Fruit fly (Drosophila melanogaster): Measurements from ENCODE around the gene Scp2.

The Scp2 gene

dm6 chr3R:16530424-16530823 is 53.0 kb downstream of the Scp2 start:
- TF ChIP-seq Sin3A (optimal IDR thresholded peaks at IDR 0.05) (no peak), insv (optimal IDR thresholded peaks at IDR 0.05) (no peak), ttk (optimal IDR thresholded peaks at IDR 0.05) (no peak), h (optimal IDR thresholded peaks at IDR 0.05) (no peak), Myc (optimal IDR thresholded peaks at IDR 0.05) (no peak), psq (optimal IDR thresholded peaks at IDR 0.05) (no peak)

- TF ChIP-seq Myc (optimal IDR thresholded peaks at IDR 0.05) (no peak), insv (optimal IDR thresholded peaks at IDR 0.05) (no peak), Sin3A (optimal IDR thresholded peaks at IDR 0.05) (no peak), psq (optimal IDR thresholded peaks at IDR 0.05) (no peak)
Observed at dm6 chr3R:16528429-16528828, 55.0 kb downstream of the Scp2 start.

dm6 chr3R:16526697-16527370 is 56.6 kb downstream of the Scp2 start:
- TF ChIP-seq insv (optimal IDR thresholded peaks at IDR 0.05) (no peak), psq (optimal IDR thresholded peaks at IDR 0.05) (no peak), ttk (optimal IDR thresholded peaks at IDR 0.05) (no peak), h (optimal IDR thresholded peaks at IDR 0.05) (no peak), Myc (optimal IDR thresholded peaks at IDR 0.05) (no peak), Sin3A (optimal IDR thresholded peaks at IDR 0.05) (no peak)

dm6 chr3R:16526256-16526655 is 57.2 kb downstream of the Scp2 start:
- TF ChIP-seq ttk (optimal IDR thresholded peaks at IDR 0.05) (no peak), insv (optimal IDR thresholded peaks at IDR 0.05) (no peak), psq (optimal IDR thresholded peaks at IDR 0.05) (no peak), Sin3A (optimal IDR thresholded peaks at IDR 0.05) (no peak), Myc (optimal IDR thresholded peaks at IDR 0.05) (no peak), h (optimal IDR thresholded peaks at IDR 0.05) (no peak)

dm6 chr3R:16525555-16525954 is 57.9 kb downstream of the Scp2 start:
- TF ChIP-seq Myc (optimal IDR thresholded peaks at IDR 0.05) (no peak), ttk (optimal IDR thresholded peaks at IDR 0.05) (no peak), Sin3A (optimal IDR thresholded peaks at IDR 0.05) (no peak), insv (optimal IDR thresholded peaks at IDR 0.05) (no peak), h (optimal IDR thresholded peaks at IDR 0.05) (no peak), psq (optimal IDR thresholded peaks at IDR 0.05) (no peak)

- TF ChIP-seq psq (optimal IDR thresholded peaks at IDR 0.05) (no peak), Sin3A (optimal IDR thresholded peaks at IDR 0.05) (no peak), ttk (optimal IDR thresholded peaks at IDR 0.05) (no peak), insv (optimal IDR thresholded peaks at IDR 0.05) (no peak), Myc (optimal IDR thresholded peaks at IDR 0.05) (no peak), h (optimal IDR thresholded peaks at IDR 0.05) (no peak)
Observed at dm6 chr3R:16524593-16525111, 58.8 kb downstream of the Scp2 start.

Data from Kc167 (cell line).